Worm (Caenorhabditis elegans) whole organism, L4 larva: Measurements from ENCODE around the gene uroc-1.

ENCODE experiments used
- F26F4.8 ChIP-seq: fragments of 200-800 bp; sonication (Bioruptor generic); conservative IDR thresholded peaks from 2 replicates; pipeline ENCODE4 v1.3.6; 2022; ENCODE audit warnings: missing genetic modification characterization, missing compliant biosample characterization
- F37D6.2 ChIP-seq: sonication (generic microtip); optimal IDR thresholded peaks from 2 replicates; lab custom pipeline; 2016; ENCODE audit warnings: mild to moderate bottlenecking, missing genetic modification characterization, missing compliant biosample characterization
- F49E8.2 ChIP-seq: sonication (generic microtip); optimal IDR thresholded peaks from 2 replicates; lab custom pipeline; 2016; ENCODE audit warnings: missing compliant biosample characterization, mild to moderate bottlenecking, missing genetic modification characterization, borderline replicate concordance
- T20F7.1 ChIP-seq: fragments of 200-800 bp; sonication (Bioruptor generic); optimal IDR thresholded peaks from 2 replicates; lab custom pipeline; 2018; ENCODE audit warnings: mild to moderate bottlenecking, missing genetic modification characterization, missing compliant biosample characterization
- T26A8.4 ChIP-seq: fragments of 200-800 bp; sonication (Bioruptor generic); IDR thresholded peaks from 2 replicates; pipeline ENCODE4 v1.3.6; 2022; ENCODE audit warnings: missing genetic modification characterization, missing compliant biosample characterization
- ZK546.5 ChIP-seq, 2 experiments: sonication (generic microtip); optimal IDR thresholded peaks; 2 replicates each; lab custom pipeline; 2017; ENCODE audit warnings: missing biosample characterization in 2 of 2, missing genetic modification characterization in 2 of 2
- aha-1 ChIP-seq: fragments of 150-350 bp; peaks from one replicate; lab custom pipeline; 2014; ENCODE audit warnings: missing biosample characterization, missing genetic modification characterization
- ceh-44 ChIP-seq: fragments of 200-800 bp; sonication (Bioruptor generic); IDR thresholded peaks from 2 replicates; pipeline ENCODE4 v1.3.6; 2022; ENCODE audit warnings: missing genetic modification reagents, missing genetic modification characterization, missing compliant biosample characterization
- ces-1 ChIP-seq: fragments of 150-350 bp; sonication (generic microtip); optimal IDR thresholded peaks from 4 replicates; lab custom pipeline; 2014; ENCODE audit warnings: missing biosample characterization, missing genetic modification reagents, missing genetic modification characterization
- ctbp-1 ChIP-seq: fragments of 200-800 bp; sonication (Bioruptor generic); IDR thresholded peaks from 2 replicates; pipeline ENCODE4 v1.3.6; 2022; ENCODE audit warnings: missing genetic modification reagents, missing genetic modification characterization, missing compliant biosample characterization
- daf-16 ChIP-seq, 3 experiments: sonication (generic microtip); optimal IDR thresholded peaks; 2 replicates each; lab custom pipeline; 2016 to 2017; ENCODE audit warnings: missing genetic modification characterization in 3 of 3, missing genetic modification reagents in 3 of 3, mild to moderate bottlenecking in 2 of 3, missing compliant biosample characterization in 2 of 3, missing biosample characterization in 1 of 3, moderate library complexity in 1 of 3
- daf-19 ChIP-seq: fragments of 200-800 bp; sonication (Bioruptor generic); conservative IDR thresholded peaks from 2 replicates; pipeline ENCODE4 v1.3.6; 2022; ENCODE audit warnings: missing genetic modification characterization, missing compliant biosample characterization
- daf-8 ChIP-seq: fragments of 200-800 bp; sonication (Bioruptor generic); IDR thresholded peaks from 2 replicates; pipeline ENCODE4 v1.3.6; 2022; ENCODE audit warnings: missing genetic modification characterization, missing compliant biosample characterization
- duxl-1 ChIP-seq: sonication (generic microtip); optimal IDR thresholded peaks from 2 replicates; lab custom pipeline; 2016; ENCODE audit warnings: mild to moderate bottlenecking, missing genetic modification characterization, moderate library complexity, missing compliant biosample characterization; ENCODE audit not compliant: poor library complexity
- dve-1 ChIP-seq: sonication (generic microtip); optimal IDR thresholded peaks from 2 replicates; lab custom pipeline; 2017; ENCODE audit warnings: antibody characterized with exemption, mild to moderate bottlenecking, missing genetic modification characterization, missing compliant biosample characterization; ENCODE audit not compliant: insufficient read depth
- egl-43 ChIP-seq: fragments of 200-800 bp; sonication (Bioruptor generic); IDR thresholded peaks from 2 replicates; pipeline ENCODE4 v1.3.6; 2022; ENCODE audit warnings: missing genetic modification reagents, missing genetic modification characterization, missing compliant biosample characterization
- hif-1 ChIP-seq, 2 experiments: sonication (generic microtip); optimal IDR thresholded peaks; 2 replicates each; lab custom pipeline; 2016 to 2017; ENCODE audit warnings: missing compliant biosample characterization in 2 of 2, missing genetic modification characterization in 2 of 2, missing genetic modification reagents in 2 of 2, missing genotype in 2 of 2, mild to moderate bottlenecking in 1 of 2
- hlh-11 ChIP-seq: fragments of 200-800 bp; sonication (Bioruptor generic); optimal IDR thresholded peaks from 2 replicates; lab custom pipeline; 2018; ENCODE audit warnings: mild to moderate bottlenecking, missing genetic modification characterization, missing compliant biosample characterization
- hlh-30 ChIP-seq: sonication (generic microtip); optimal IDR thresholded peaks from 2 replicates; lab custom pipeline; 2017; ENCODE audit warnings: antibody characterized with exemption, mild to moderate bottlenecking, missing genetic modification characterization, missing compliant biosample characterization; ENCODE audit not compliant: insufficient read depth
- lin-15B ChIP-seq: fragments of 150-350 bp; sonication (generic microtip); optimal IDR thresholded peaks from 3 replicates; lab custom pipeline; 2014; ENCODE audit warnings: missing biosample characterization, missing genetic modification characterization
- lin-38 ChIP-seq: fragments of 200-800 bp; sonication (Bioruptor generic); IDR thresholded peaks from 2 replicates; pipeline ENCODE4 v1.3.6; 2022; ENCODE audit warnings: missing genetic modification reagents, missing genetic modification characterization, missing compliant biosample characterization
- lin-39 ChIP-seq: fragments of 150-350 bp; optimal IDR thresholded peaks from 2 replicates; lab custom pipeline; 2014; ENCODE audit warnings: missing biosample characterization, missing genetic modification reagents, missing genetic modification characterization
- lir-3 ChIP-seq: sonication (generic microtip); optimal IDR thresholded peaks from 2 replicates; lab custom pipeline; 2016; ENCODE audit warnings: mild to moderate bottlenecking, missing genetic modification characterization, missing compliant biosample characterization
- lsy-2 ChIP-seq, 2 experiments: fragments of 150-350 bp in 1 of 2; sonication (generic microtip) in 1 of 2; optimal IDR thresholded peaks; 2 replicates each; lab custom pipeline; 2014 to 2017; ENCODE audit warnings: missing biosample characterization in 2 of 2, missing genetic modification characterization in 2 of 2
- mdl-1 ChIP-seq, 2 experiments: fragments of 150-350 bp in 1 of 2; sonication (generic microtip) in 1 of 2; optimal IDR thresholded peaks; 2 replicates each; lab custom pipeline; 2014 to 2017; ENCODE audit warnings: missing biosample characterization in 2 of 2, missing genetic modification characterization in 2 of 2
- mep-1 ChIP-seq: fragments of 150-350 bp; sonication (generic microtip); optimal IDR thresholded peaks from 3 replicates; lab custom pipeline; 2014; ENCODE audit warnings: missing biosample characterization, missing genetic modification characterization
- mes-2 ChIP-seq: sonication (generic microtip); optimal IDR thresholded peaks from 2 replicates; lab custom pipeline; 2016; ENCODE audit warnings: missing genotype, mild to moderate bottlenecking, missing genetic modification characterization, missing compliant biosample characterization; ENCODE audit not compliant: poor library complexity, severe bottlenecking
- nhr-11 ChIP-seq: fragments of 150-350 bp; optimal IDR thresholded peaks from 2 replicates; lab custom pipeline; 2014; ENCODE audit warnings: missing biosample characterization, missing genetic modification characterization
- nhr-25 ChIP-seq: sonication (generic microtip); optimal IDR thresholded peaks from 2 replicates; lab custom pipeline; 2017; ENCODE audit warnings: missing genetic modification characterization, mild to moderate bottlenecking, missing compliant biosample characterization, antibody characterized with exemption, moderate library complexity, borderline replicate concordance; ENCODE audit not compliant: insufficient read depth
- nhr-28 ChIP-seq: fragments of 150-350 bp; optimal IDR thresholded peaks from 2 replicates; lab custom pipeline; 2014; ENCODE audit warnings: missing biosample characterization, missing genetic modification characterization
- pqm-1 ChIP-seq: sonication (generic microtip); optimal IDR thresholded peaks from 2 replicates; lab custom pipeline; 2017; ENCODE audit warnings: missing biosample characterization, missing genetic modification characterization
- rbr-2 ChIP-seq: sonication (generic microtip); optimal IDR thresholded peaks from 2 replicates; lab custom pipeline; 2016; ENCODE audit warnings: missing genotype, missing genetic modification characterization, missing compliant biosample characterization
- saeg-2 ChIP-seq: fragments of 200-800 bp; sonication (Bioruptor generic); IDR thresholded peaks from 2 replicates; pipeline ENCODE4 v1.3.6; 2022; ENCODE audit warnings: missing genetic modification reagents, missing genetic modification characterization, missing compliant biosample characterization
- set-16 ChIP-seq: fragments of 200-800 bp; sonication (Bioruptor generic); IDR thresholded peaks from 2 replicates; pipeline ENCODE4 v1.3.6; 2022; ENCODE audit warnings: missing genetic modification reagents, missing genetic modification characterization, missing compliant biosample characterization
- tag-97 ChIP-seq: fragments of 200-800 bp; sonication (Bioruptor generic); IDR thresholded peaks from 2 replicates; pipeline ENCODE4 v1.3.6; 2022; ENCODE audit warnings: missing genetic modification characterization, missing compliant biosample characterization
- unc-39 ChIP-seq: sonication (generic microtip); optimal IDR thresholded peaks from 2 replicates; lab custom pipeline; 2017; ENCODE audit warnings: missing biosample characterization, missing genetic modification characterization
- unc-62 ChIP-seq, 3 experiments: fragments of 150-350 bp in 1 of 3; sonication (generic microtip); optimal IDR thresholded peaks in 2 of 3; peaks in 1 of 3; 1 replicate in 1 of 3; 2 replicates in 2 of 3; lab custom pipeline; 2014 to 2017; ENCODE audit warnings: missing biosample characterization in 3 of 3, missing genetic modification characterization in 3 of 3, missing genetic modification reagents in 3 of 3, missing genotype in 1 of 3
- zag-1 ChIP-seq: fragments of 150-350 bp; optimal IDR thresholded peaks from 2 replicates; lab custom pipeline; 2014; ENCODE audit warnings: missing biosample characterization, missing genetic modification characterization
- zfp-3 ChIP-seq: fragments of 200-800 bp; sonication (Bioruptor generic); conservative IDR thresholded peaks from 2 replicates; pipeline ENCODE4 v1.3.6; 2022; ENCODE audit warnings: missing genetic modification reagents, missing genetic modification characterization, missing compliant biosample characterization
- zip-2 ChIP-seq: fragments of 150-350 bp; optimal IDR thresholded peaks from 2 replicates; lab custom pipeline; 2014; ENCODE audit warnings: missing biosample characterization, missing genetic modification characterization
- ztf-11 ChIP-seq: fragments of 150-350 bp; optimal IDR thresholded peaks from 2 replicates; lab custom pipeline; 2014; ENCODE audit warnings: missing biosample characterization, missing genetic modification characterization

Gene uroc-1

ce11 chrIV:16501855-16502254, 40.7 kb downstream of the uroc-1 start (continued):
- TF ChIP-seq tag-97 (GFP tag; lab: Robert Waterston, UW): no peak
- TF ChIP-seq egl-43 (GFP tag; lab: Robert Waterston, UW): peak; percentile 49; the same call in 1 of the 2 replicates
- no peak for TF ChIP-seq F26F4.8 (GFP tag; lab: Robert Waterston, UW)

ce11 chrIV:16498031-16498442, 44.5 kb downstream of the uroc-1 start:
- TF ChIP-seq lsy-2 (tag; optimal IDR thresholded peaks at IDR 0.05; lab: Kevin White, UChicago) (peak in 1 of 2 experiments; percentile 69), zfp-3 (GFP tag; lab: Robert Waterston, UW) (no peak), hif-1 (tag; optimal IDR thresholded peaks at IDR 0.05; lab: Kevin White, UChicago) (peak in 1 of 2 experiments; percentile 68), pqm-1 (tag; lab: Kevin White, UChicago) (no peak), mes-2 (peak; percentile 40), ceh-44 (no peak), F37D6.2 (peak; percentile 21), unc-62 (GFP tag; optimal IDR thresholded peaks at IDR 0.05 in 1 of 2; lab: Kevin White, UChicago) (peak in 1 of 2 experiments; percentile 97), unc-62 (tag; optimal IDR thresholded peaks at IDR 0.05; lab: Kevin White, UChicago) (no peak), daf-16 (GFP tag; optimal IDR thresholded peaks at IDR 0.05; lab: Kevin White, UChicago) (peak in 1 of 2 experiments; percentile 84), daf-16 (tag; optimal IDR thresholded peaks at IDR 0.05; lab: Kevin White, UChicago) (no peak), daf-19 (no peak), T26A8.4 (no peak), nhr-25 (tag; lab: Kevin White, UChicago) (peak; percentile 30), zip-2 (no peak), lin-38 (GFP tag; lab: Robert Waterston, UW) (0 out of 2 replicates have a peak, but pooled peaks have one; percentile 12), ctbp-1 (peak; percentile 56; the same call in 1 of the 2 replicates), zag-1 (tag; lab: Kevin White, UChicago) (no peak), ZK546.5 (tag; optimal IDR thresholded peaks at IDR 0.05; lab: Kevin White, UChicago) (no peak), daf-8 (GFP tag; lab: Robert Waterston, UW) (no peak), set-16 (peak; percentile 40; the same call in 1 of the 2 replicates), mdl-1 (tag; optimal IDR thresholded peaks at IDR 0.05; lab: Kevin White, UChicago) (peak in 1 of 2 experiments; percentile 26), lin-39 (tag; lab: Kevin White, UChicago) (no peak), rbr-2 (peak; percentile 60), T20F7.1 (GFP tag; lab: Kevin White, UChicago) (no peak), lin-15B (no peak), hlh-11 (peak; percentile 83), mep-1 (peak; percentile 71), hlh-30 (tag; lab: Kevin White, UChicago) (peak; percentile 50), unc-39 (no peak), F49E8.2 (tag; lab: Kevin White, UChicago) (no peak), saeg-2 (GFP tag; lab: Robert Waterston, UW) (no peak), F26F4.8 (GFP tag; lab: Robert Waterston, UW) (no peak), ces-1 (GFP tag; lab: Kevin White, UChicago) (no peak), ztf-11 (tag; lab: Kevin White, UChicago) (no peak), aha-1 (tag; lab: Kevin White, UChicago) (peak; percentile 98), dve-1 (tag; lab: Kevin White, UChicago) (no peak), duxl-1 (no peak), nhr-11 (peak; percentile 78), lir-3 (tag; lab: Kevin White, UChicago) (no peak), nhr-28 (tag; lab: Kevin White, UChicago) (peak; percentile 61)
